Fruit fly (Drosophila melanogaster) whole organism, pupa: Measurements from ENCODE around the gene P5CS.

Experiments
- CG32121 ChIP-seq: fragments of 200-800 bp; sonication (Bioruptor generic); IDR thresholded peaks from 2 replicates; pipeline ENCODE4 v1.3.6; 2022; ENCODE audit warnings: missing biosample characterization, missing genetic modification characterization
- CG8301 ChIP-seq: fragments of 200-800 bp; sonication (Bioruptor generic); optimal IDR thresholded peaks from 2 replicates; lab custom pipeline; 2018; ENCODE audit warnings: missing biosample characterization, mild to moderate bottlenecking, missing genetic modification characterization
- CG9948 ChIP-seq: fragments of 200-800 bp; sonication (Bioruptor generic); optimal IDR thresholded peaks from 2 replicates; lab custom pipeline; 2018; ENCODE audit warnings: missing biosample characterization, mild to moderate bottlenecking, missing genetic modification characterization, moderate library complexity
- D1 ChIP-seq: fragments of 200-800 bp; sonication (Bioruptor generic); optimal IDR thresholded peaks from 2 replicates; lab custom pipeline; 2018; ENCODE audit warnings: missing biosample characterization, mild to moderate bottlenecking, missing genetic modification characterization, moderate library complexity

- TF ChIP-seq CG8301 (tag; lab: Kevin White, UChicago), result no peak
- no peak for TF ChIP-seq D1 (tag; lab: Kevin White, UChicago)
- TF ChIP-seq CG9948 (tag; lab: Kevin White, UChicago), result no peak
- TF ChIP-seq CG32121 (GFP tag; lab: Robert Waterston, UW), result no peak
Observed at dm6 chr3L:21979789-21980188, 8.0 kb downstream of the P5CS start.
